Fruit fly (Drosophila melanogaster) whole organism, embryonic: ENCODE results near the gene Rab7.
A peak's percentile ranks its signal among the peaks of the same experiment; 100 is the strongest.

ENCODE experiments used
- Ada2b ChIP-seq: fragments of 200-800 bp; sonication (Bioruptor generic); IDR thresholded peaks from 2 replicates; pipeline ENCODE4 v1.3.6; 2022; ENCODE audit warnings: missing biosample characterization, missing genetic modification characterization
- Atf6 ChIP-seq: fragments of 200-800 bp; sonication (Bioruptor generic); IDR thresholded peaks from 2 replicates; pipeline ENCODE4 v1.3.6; 2022; ENCODE audit warnings: missing biosample characterization, missing genetic modification characterization
- CG11093 ChIP-seq: fragments of 200-800 bp; sonication (Bioruptor generic); IDR thresholded peaks from 3 replicates; pipeline ENCODE4 v1.3.6; 2022; ENCODE audit warnings: missing biosample characterization, missing genetic modification characterization
- CG12769 ChIP-seq: fragments of 200-800 bp; sonication (Bioruptor generic); optimal IDR thresholded peaks from 2 replicates; lab custom pipeline; 2019; ENCODE audit warnings: missing biosample characterization, mild to moderate bottlenecking, missing genetic modification characterization, moderate library complexity
- CG14014 ChIP-seq: fragments of 200-800 bp; sonication (Bioruptor generic); IDR thresholded peaks from 2 replicates; pipeline ENCODE4 v1.3.6; 2022; ENCODE audit warnings: missing biosample characterization, missing genetic modification characterization
- CG15269 ChIP-seq: fragments of 200-800 bp; sonication (Bioruptor generic); optimal IDR thresholded peaks from 2 replicates; lab custom pipeline; 2018; ENCODE audit warnings: missing biosample characterization, mild to moderate bottlenecking, missing genetic modification characterization, moderate library complexity
- CG1602 ChIP-seq: fragments of 200-800 bp; sonication (Bioruptor generic); optimal IDR thresholded peaks from 3 replicates; lab custom pipeline; 2016; ENCODE audit warnings: missing biosample characterization, missing genetic modification characterization
- CG1603 ChIP-seq: fragments of 200-800 bp; sonication (Bioruptor generic); optimal IDR thresholded peaks from 2 replicates; lab custom pipeline; 2019; ENCODE audit warnings: missing biosample characterization, mild to moderate bottlenecking, missing genetic modification characterization, moderate library complexity
- CG1647 ChIP-seq: fragments of 200-800 bp; sonication (Bioruptor generic); optimal IDR thresholded peaks from 3 replicates; lab custom pipeline; 2016; ENCODE audit warnings: missing biosample characterization, missing genetic modification characterization
- CG17829 ChIP-seq: fragments of 200-800 bp; optimal IDR thresholded peaks from 2 replicates; lab custom pipeline; 2019; ENCODE audit warnings: missing biosample characterization, mild to moderate bottlenecking, missing genetic modification characterization, moderate library complexity
- CG18262 ChIP-seq: fragments of 200-800 bp; optimal IDR thresholded peaks from 3 replicates; lab custom pipeline; 2019; ENCODE audit warnings: missing biosample characterization, mild to moderate bottlenecking, missing genetic modification characterization, moderate library complexity
- CG30403 ChIP-seq: fragments of 200-800 bp; sonication (Bioruptor generic); optimal IDR thresholded peaks from 3 replicates; lab custom pipeline; 2016; ENCODE audit warnings: missing biosample characterization, missing genetic modification characterization
- CG32772 ChIP-seq: fragments of 200-800 bp; sonication (Bioruptor generic); IDR thresholded peaks from 2 replicates; pipeline ENCODE4 v1.3.6; 2022; ENCODE audit warnings: missing biosample characterization, missing genetic modification characterization
- CG8290 ChIP-seq, 3 experiments: fragments of 200-800 bp; sonication (Bioruptor generic); optimal IDR thresholded peaks; 2 replicates each; lab custom pipeline; 2016 to 2019; ENCODE audit warnings: missing biosample characterization in 3 of 3, missing genetic modification characterization in 3 of 3, mild to moderate bottlenecking in 2 of 3, moderate library complexity in 1 of 3
- CG8478 ChIP-seq: fragments of >200 bp; optimal IDR thresholded peaks from 2 replicates; lab custom pipeline; 2018
- Camta ChIP-seq: fragments of 200-800 bp; sonication (Bioruptor generic); optimal IDR thresholded peaks from 2 replicates; lab custom pipeline; 2016; ENCODE audit warnings: missing biosample characterization, missing genetic modification characterization
- D ChIP-seq, 2 experiments: fragments of 200-800 bp in 1 of 2; fragments of >200 bp in 1 of 2; sonication (Bioruptor generic) in 1 of 2; optimal IDR thresholded peaks; 2 replicates in 1 of 2; 3 replicates in 1 of 2; lab custom pipeline; 2017; ENCODE audit warnings: mild to moderate bottlenecking in 1 of 2, missing biosample characterization in 1 of 2, missing genetic modification characterization in 1 of 2, missing genetic modification reagents in 1 of 2
- Eip74EF ChIP-seq, 2 experiments: fragments of 200-800 bp in 1 of 2; fragments of >200 bp in 1 of 2; sonication (Bioruptor generic) in 1 of 2; optimal IDR thresholded peaks; 2 replicates each; lab custom pipeline; 2017 to 2019; ENCODE audit warnings: missing biosample characterization in 2 of 2, missing genetic modification characterization in 2 of 2, mild to moderate bottlenecking in 1 of 2, moderate library complexity in 1 of 2
- Ets65A ChIP-seq: fragments of 200-800 bp; sonication (Bioruptor generic); peaks from one replicate; lab custom pipeline; 2016; ENCODE audit warnings: missing biosample characterization, missing genetic modification characterization
- Ets97D ChIP-seq: fragments of 200-800 bp; sonication (Bioruptor generic); optimal IDR thresholded peaks from 3 replicates; lab custom pipeline; 2016; ENCODE audit warnings: missing biosample characterization, missing genetic modification characterization
- H15 ChIP-seq: fragments of 200-800 bp; sonication (Bioruptor generic); IDR thresholded peaks from 3 replicates; pipeline ENCODE4 v1.3.6; 2022; ENCODE audit warnings: missing biosample characterization, missing genetic modification characterization
- HLH3B ChIP-seq: fragments of 200-800 bp; sonication (Bioruptor generic); IDR thresholded peaks from 2 replicates; pipeline ENCODE4 v1.3.6; 2022; ENCODE audit warnings: missing biosample characterization, missing genetic modification characterization
- HmgD ChIP-seq: fragments of 200-800 bp; sonication (Bioruptor generic); optimal IDR thresholded peaks from 3 replicates; lab custom pipeline; 2016; ENCODE audit warnings: missing biosample characterization, missing genetic modification characterization
- Hr3 ChIP-seq: fragments of 200-800 bp; sonication (Bioruptor generic); optimal IDR thresholded peaks from 3 replicates; lab custom pipeline; 2016; ENCODE audit warnings: missing biosample characterization, missing genetic modification characterization
- Kr ChIP-seq: fragments of 200-800 bp; sonication (Bioruptor generic); optimal IDR thresholded peaks from 2 replicates; lab custom pipeline; 2017; ENCODE audit warnings: missing biosample characterization, mild to moderate bottlenecking, missing genetic modification characterization
- Oli ChIP-seq: fragments of 200-800 bp; sonication (Bioruptor generic); optimal IDR thresholded peaks from 2 replicates; lab custom pipeline; 2018; ENCODE audit warnings: missing biosample characterization, mild to moderate bottlenecking, missing genetic modification characterization, moderate library complexity
- Scr ChIP-seq: fragments of 200-800 bp; sonication (Bioruptor generic); IDR thresholded peaks from 2 replicates; pipeline ENCODE4 v1.3.6; 2022; ENCODE audit warnings: missing biosample characterization, missing genetic modification characterization; ENCODE audit not compliant: partially characterized antibody
- Six4 ChIP-seq: fragments of 200-800 bp; sonication (Bioruptor generic); optimal IDR thresholded peaks from 2 replicates; lab custom pipeline; 2016; ENCODE audit warnings: missing biosample characterization, missing genetic modification characterization
- Xbp1 ChIP-seq: fragments of 200-800 bp; sonication (Bioruptor generic); optimal IDR thresholded peaks from 3 replicates; lab custom pipeline; 2016; ENCODE audit warnings: missing biosample characterization, mild to moderate bottlenecking, missing genetic modification characterization
- ap ChIP-seq: fragments of 200-800 bp; sonication (Bioruptor generic); IDR thresholded peaks from 2 replicates; pipeline ENCODE4 v1.3.6; 2022; ENCODE audit warnings: missing biosample characterization, missing genetic modification characterization
- az2 ChIP-seq: fragments of 200-800 bp; sonication (Bioruptor generic); optimal IDR thresholded peaks from 3 replicates; lab custom pipeline; 2016; ENCODE audit warnings: missing biosample characterization, missing genetic modification characterization
- cg ChIP-seq: fragments of 200-800 bp; sonication (Bioruptor generic); optimal IDR thresholded peaks from 3 replicates; lab custom pipeline; 2019; ENCODE audit warnings: missing biosample characterization, mild to moderate bottlenecking, missing genetic modification characterization, moderate library complexity
- chn ChIP-seq: fragments of 200-800 bp; sonication (Bioruptor generic); optimal IDR thresholded peaks from 2 replicates; lab custom pipeline; 2016; ENCODE audit warnings: missing biosample characterization, missing genetic modification characterization
- crp ChIP-seq, 2 experiments: fragments of 200-800 bp; sonication (Bioruptor generic); optimal IDR thresholded peaks; 2 replicates in 1 of 2; 3 replicates in 1 of 2; lab custom pipeline; 2017; ENCODE audit warnings: missing biosample characterization in 2 of 2, missing genetic modification characterization in 2 of 2, mild to moderate bottlenecking in 1 of 2, moderate library complexity in 1 of 2
- dpn ChIP-seq, 2 experiments: fragments of 200-800 bp; sonication (Bioruptor generic); optimal IDR thresholded peaks; 3 replicates each; lab custom pipeline; 2016; ENCODE audit warnings: missing biosample characterization in 2 of 2, missing genetic modification characterization in 2 of 2
- esg ChIP-seq: fragments of 200-800 bp; sonication (Bioruptor generic); conservative IDR thresholded peaks from 2 replicates; pipeline ENCODE4 v1.3.6; 2022; ENCODE audit warnings: missing biosample characterization, missing genetic modification characterization
- fd102C ChIP-seq: fragments of 200-800 bp; sonication (Bioruptor generic); optimal IDR thresholded peaks from 2 replicates; lab custom pipeline; 2018; ENCODE audit warnings: missing biosample characterization, mild to moderate bottlenecking, missing genetic modification characterization, moderate library complexity
- gro ChIP-seq: fragments of 200-800 bp; sonication (Bioruptor generic); optimal IDR thresholded peaks from 2 replicates; lab custom pipeline; 2016; ENCODE audit warnings: missing biosample characterization, missing genetic modification characterization
- hkb ChIP-seq, 2 experiments: fragments of 200-800 bp in 1 of 2; fragments of >200 bp in 1 of 2; sonication (Bioruptor generic) in 1 of 2; IDR thresholded peaks in 1 of 2; optimal IDR thresholded peaks in 1 of 2; 2 replicates each; pipeline versions ENCODE4 v1.3.6 to Lab custom; 2017 to 2022; ENCODE audit warnings: missing biosample characterization in 1 of 2, missing genetic modification characterization in 1 of 2
- mld ChIP-seq: fragments of 200-800 bp; sonication (Bioruptor generic); IDR thresholded peaks from 3 replicates; pipeline ENCODE4 v1.3.6; 2022; ENCODE audit warnings: missing biosample characterization, missing genetic modification characterization; ENCODE audit not compliant: partially characterized antibody
- peb ChIP-seq: fragments of 200-800 bp; sonication (Bioruptor generic); IDR thresholded peaks from 2 replicates; pipeline ENCODE4 v1.3.6; 2022; ENCODE audit warnings: missing biosample characterization, missing genetic modification characterization
- pnt ChIP-seq: fragments of 200-800 bp; sonication (Bioruptor generic); optimal IDR thresholded peaks from 3 replicates; lab custom pipeline; 2016; ENCODE audit warnings: missing biosample characterization, missing genetic modification characterization
- pzg ChIP-seq: fragments of 200-800 bp; sonication (Bioruptor generic); optimal IDR thresholded peaks from 3 replicates; lab custom pipeline; 2018; ENCODE audit warnings: missing biosample characterization, mild to moderate bottlenecking, missing genetic modification characterization, moderate library complexity
- sr ChIP-seq: fragments of 200-800 bp; sonication (Bioruptor generic); IDR thresholded peaks from 3 replicates; pipeline ENCODE4 v1.3.6; 2022; ENCODE audit warnings: missing biosample characterization, missing genetic modification characterization
- tll ChIP-seq, 2 experiments: fragments of 200-800 bp in 1 of 2; fragments of >200 bp in 1 of 2; sonication (Bioruptor generic) in 1 of 2; optimal IDR thresholded peaks; 2 replicates each; lab custom pipeline; 2017 to 2019; ENCODE audit warnings: missing biosample characterization in 2 of 2, missing genetic modification characterization in 2 of 2, mild to moderate bottlenecking in 1 of 2, moderate library complexity in 1 of 2
- unpg ChIP-seq: fragments of 200-800 bp; sonication (Bioruptor generic); optimal IDR thresholded peaks from 3 replicates; lab custom pipeline; 2018; ENCODE audit warnings: missing biosample characterization, mild to moderate bottlenecking, missing genetic modification characterization, moderate library complexity
- wor ChIP-seq: fragments of 200-800 bp; sonication (Bioruptor generic); IDR thresholded peaks from 2 replicates; pipeline ENCODE4 v1.3.6; 2022; ENCODE audit warnings: missing biosample characterization, missing genetic modification characterization

The Rab7 gene

dm6 chr3R:24025715-24026467 lies 33.1 kb downstream of the Rab7 start (continued):
- TF ChIP-seq cg (GFP tag; lab: Kevin White, UChicago), result no peak
- no peak for TF ChIP-seq hkb (optimal IDR thresholded peaks at IDR 0.05; lab: Kevin White, UChicago)
- TF ChIP-seq hkb (GFP tag; IDR thresholded peaks at IDR 0.05; lab: Robert Waterston, UW), result peak; percentile 42; the same call in 1 of the 2 replicates
- TF ChIP-seq pnt (GFP tag; lab: Kevin White, UChicago), result peak; percentile 9
- TF ChIP-seq CG8290 (GFP tag; optimal IDR thresholded peaks at IDR 0.05; lab: Kevin White, UChicago), result no peak
- TF ChIP-seq CG8290 (tag; optimal IDR thresholded peaks at IDR 0.05; lab: Kevin White, UChicago), result peak in 1 of 2 experiments; percentile 29
- TF ChIP-seq Ets65A (GFP tag; lab: Kevin White, UChicago), result no peak
- TF ChIP-seq peb (GFP tag; lab: Robert Waterston, UW), result no peak
- TF ChIP-seq ap (GFP tag; lab: Robert Waterston, UW), result peak; percentile 25; the same call in 1 of the 2 replicates
- TF ChIP-seq pzg, result no peak
- TF ChIP-seq fd102C (GFP tag; lab: Kevin White, UChicago), result no peak
- peak; percentile 27 for TF ChIP-seq CG30403 (GFP tag; lab: Kevin White, UChicago)
- TF ChIP-seq Ada2b, result peak; percentile 43; the same call in 1 of the 2 replicates
- peak; percentile 5 for TF ChIP-seq unpg
- TF ChIP-seq H15, result no peak
- TF ChIP-seq wor (GFP tag; lab: Robert Waterston, UW), result no peak
- no peak for TF ChIP-seq HmgD (GFP tag; lab: Kevin White, UChicago)
- no peak for TF ChIP-seq Scr (GFP tag; lab: Robert Waterston, UW)
- no peak for TF ChIP-seq D (optimal IDR thresholded peaks at IDR 0.05; lab: Kevin White, UChicago)
- TF ChIP-seq D (GFP tag; optimal IDR thresholded peaks at IDR 0.05; lab: Kevin White, UChicago), result no peak
- TF ChIP-seq crp (GFP tag; optimal IDR thresholded peaks at IDR 0.05; lab: Kevin White, UChicago), result no peak
- TF ChIP-seq Ets97D, result no peak
- peak; percentile 49 for TF ChIP-seq Xbp1 (GFP tag; lab: Kevin White, UChicago)
- TF ChIP-seq tll (GFP tag; optimal IDR thresholded peaks at IDR 0.05; lab: Kevin White, UChicago), result no peak
- peak; percentile 18 for TF ChIP-seq CG1602
- TF ChIP-seq sr, result peak; percentile 67; the same call in 2 of the 3 replicates
- peak; percentile 38; the same call in 1 of the 2 replicates for TF ChIP-seq CG32772
- TF ChIP-seq Camta (GFP tag; lab: Kevin White, UChicago), result peak; percentile 35
- TF ChIP-seq az2 (GFP tag; lab: Kevin White, UChicago), result peak; percentile 13
- TF ChIP-seq CG17829 (tag; lab: Kevin White, UChicago), result peak; percentile 13
- 0 out of 3 replicates have a peak, but pooled peaks have one; percentile 25 for TF ChIP-seq CG11093
- peak; percentile 40 for TF ChIP-seq CG1603 (tag; lab: Kevin White, UChicago)
- 0 out of 3 replicates have a peak, but pooled peaks have one; percentile 22 for TF ChIP-seq mld (GFP tag; lab: Robert Waterston, UW)
- TF ChIP-seq gro (GFP tag; lab: Kevin White, UChicago), result no peak
- TF ChIP-seq Atf6, result no peak
- TF ChIP-seq CG8478 (lab: Kevin White, UChicago), result no peak
- TF ChIP-seq Six4, result no peak
- TF ChIP-seq Oli (tag; lab: Kevin White, UChicago), result peak; percentile 40
- peak; percentile 52 for TF ChIP-seq CG18262 (tag; lab: Kevin White, UChicago)
- peak in 1 of 2 experiments; percentile 13 for TF ChIP-seq Eip74EF (GFP tag; optimal IDR thresholded peaks at IDR 0.05; lab: Kevin White, UChicago)
- TF ChIP-seq dpn (GFP tag; optimal IDR thresholded peaks at IDR 0.05; lab: Kevin White, UChicago), result peak; percentile 30 to 35
- TF ChIP-seq Kr (GFP tag; lab: Kevin White, UChicago), result no peak
- no peak for TF ChIP-seq chn (GFP tag; lab: Kevin White, UChicago)
- peak; percentile 38; the same call in 1 of the 2 replicates for TF ChIP-seq esg
- 0 out of 2 replicates have a peak, but pooled peaks have one; percentile 14 for TF ChIP-seq HLH3B
- no peak for TF ChIP-seq CG1647 (GFP tag; lab: Kevin White, UChicago)
- TF ChIP-seq Hr3 (GFP tag; lab: Kevin White, UChicago), result peak; percentile 3
- peak; percentile 36 for TF ChIP-seq CG12769 (tag; lab: Kevin White, UChicago)
- peak; percentile 28 for TF ChIP-seq CG15269 (tag; lab: Kevin White, UChicago)
- peak; percentile 36; the same call in 1 of the 2 replicates for TF ChIP-seq CG14014 (GFP tag; lab: Robert Waterston, UW)
